Fruit fly (Drosophila melanogaster) whole organism, prepupa: ENCODE data around the gene CG4133.

Experiments
- CG11294 ChIP-seq: fragments of 200-800 bp; sonication (Bioruptor generic); IDR thresholded peaks from 2 replicates; pipeline ENCODE4 v1.3.6; 2022; ENCODE audit warnings: missing biosample characterization, missing genetic modification characterization
- CG6163 ChIP-seq: fragments of 200-800 bp; sonication (Bioruptor generic); IDR thresholded peaks from 3 replicates; pipeline ENCODE4 v1.3.6; 2022; ENCODE audit warnings: missing biosample characterization, missing genetic modification characterization
- CG6854 ChIP-seq: fragments of 200-800 bp; sonication (Bioruptor generic); optimal IDR thresholded peaks from 2 replicates; lab custom pipeline; 2017; ENCODE audit warnings: missing biosample characterization, mild to moderate bottlenecking, missing genetic modification characterization
- OdsH ChIP-seq: fragments of 200-800 bp; sonication (Bioruptor generic); optimal IDR thresholded peaks from 3 replicates; lab custom pipeline; 2016; ENCODE audit warnings: missing biosample characterization, missing genetic modification characterization
- acj6 ChIP-seq: fragments of 200-800 bp; sonication (Bioruptor generic); optimal IDR thresholded peaks from 3 replicates; lab custom pipeline; 2016; ENCODE audit warnings: missing biosample characterization, missing genetic modification characterization
- salr ChIP-seq, 2 experiments: fragments of 200-800 bp; sonication (Bioruptor generic); optimal IDR thresholded peaks; 3 replicates each; lab custom pipeline; 2016 to 2018; ENCODE audit warnings: missing biosample characterization in 2 of 2, missing genetic modification characterization in 2 of 2, mild to moderate bottlenecking in 1 of 2
- svp ChIP-seq: fragments of 200-800 bp; sonication (Bioruptor generic); peaks from one replicate; lab custom pipeline; 2016; ENCODE audit warnings: missing biosample characterization, missing genetic modification characterization

dm6 chr2L:441455-441730 is 13.9 kb upstream of the CG4133 start:
- TF ChIP-seq CG11294 (GFP tag; lab: Robert Waterston, UW) = no peak
- TF ChIP-seq acj6 (GFP tag; lab: Kevin White, UChicago) = no peak
- no peak for TF ChIP-seq CG6163 (GFP tag; lab: Robert Waterston, UW)
- no peak for TF ChIP-seq OdsH
- TF ChIP-seq svp (GFP tag; lab: Kevin White, UChicago) = no peak
- TF ChIP-seq CG6854 (GFP tag; lab: Kevin White, UChicago) = no peak
- TF ChIP-seq salr (GFP tag; optimal IDR thresholded peaks at IDR 0.05; lab: Kevin White, UChicago) = no peak
